Worm (Caenorhabditis elegans) whole organism, L4 larva: ENCODE results near the gene clec-255.

ENCODE experiments used
- F44E2.7 ChIP-seq: fragments of 200-800 bp; sonication (Bioruptor generic); IDR thresholded peaks from 2 replicates; pipeline ENCODE4 v2.1.2; 2022; ENCODE audit warnings: missing genetic modification characterization, missing compliant biosample characterization
- T26A8.4 ChIP-seq: fragments of 200-800 bp; sonication (Bioruptor generic); IDR thresholded peaks from 2 replicates; pipeline ENCODE4 v1.3.6; 2022; ENCODE audit warnings: missing genetic modification characterization, missing compliant biosample characterization
- Y48G9A.11 ChIP-seq: fragments of 200-800 bp; sonication (Bioruptor generic); IDR thresholded peaks from 2 replicates; pipeline ENCODE4 v1.3.6; 2022; ENCODE audit warnings: missing genetic modification reagents, missing genetic modification characterization, missing compliant biosample characterization
- Y5F2A.4 ChIP-seq: fragments of 200-800 bp; sonication (Bioruptor generic); optimal IDR thresholded peaks from 2 replicates; lab custom pipeline; 2018; ENCODE audit warnings: mild to moderate bottlenecking, missing genetic modification characterization, missing compliant biosample characterization
- ZK546.5 ChIP-seq, 2 experiments: sonication (generic microtip); optimal IDR thresholded peaks; 2 replicates each; lab custom pipeline; 2017; ENCODE audit warnings: missing biosample characterization in 2 of 2, missing genetic modification characterization in 2 of 2
- aha-1 ChIP-seq: fragments of 150-350 bp; peaks from one replicate; lab custom pipeline; 2014; ENCODE audit warnings: missing biosample characterization, missing genetic modification characterization
- aly-2 ChIP-seq: sonication (generic microtip); optimal IDR thresholded peaks from 2 replicates; lab custom pipeline; 2018; ENCODE audit warnings: missing biosample characterization, missing genetic modification characterization
- attf-4 ChIP-seq: sonication (generic microtip); optimal IDR thresholded peaks from 3 replicates; lab custom pipeline; 2017; ENCODE audit warnings: missing biosample characterization, missing genetic modification characterization
- ceh-20 ChIP-seq: fragments of 200-800 bp; sonication (Bioruptor generic); IDR thresholded peaks from 2 replicates; pipeline ENCODE4 v1.3.6; 2022; ENCODE audit warnings: missing genetic modification reagents, missing genetic modification characterization, missing compliant biosample characterization
- daf-16 ChIP-seq, 3 experiments: sonication (generic microtip); optimal IDR thresholded peaks; 2 replicates each; lab custom pipeline; 2016 to 2017; ENCODE audit warnings: missing genetic modification characterization in 3 of 3, missing genetic modification reagents in 3 of 3, mild to moderate bottlenecking in 2 of 3, missing compliant biosample characterization in 2 of 3, missing biosample characterization in 1 of 3, moderate library complexity in 1 of 3
- daf-19 ChIP-seq: fragments of 200-800 bp; sonication (Bioruptor generic); conservative IDR thresholded peaks from 2 replicates; pipeline ENCODE4 v1.3.6; 2022; ENCODE audit warnings: missing genetic modification characterization, missing compliant biosample characterization
- daf-8 ChIP-seq: fragments of 200-800 bp; sonication (Bioruptor generic); IDR thresholded peaks from 2 replicates; pipeline ENCODE4 v1.3.6; 2022; ENCODE audit warnings: missing genetic modification characterization, missing compliant biosample characterization
- dmd-6 ChIP-seq: fragments of 200-800 bp; sonication (Bioruptor generic); IDR thresholded peaks from 2 replicates; pipeline ENCODE4 v1.3.6; 2022; ENCODE audit warnings: missing genetic modification reagents, missing genetic modification characterization, missing compliant biosample characterization
- duxl-1 ChIP-seq: sonication (generic microtip); optimal IDR thresholded peaks from 2 replicates; lab custom pipeline; 2016; ENCODE audit warnings: mild to moderate bottlenecking, missing genetic modification characterization, moderate library complexity, missing compliant biosample characterization; ENCODE audit not compliant: poor library complexity
- egl-27 ChIP-seq: sonication (generic microtip); optimal IDR thresholded peaks from 3 replicates; lab custom pipeline; 2017; ENCODE audit warnings: missing biosample characterization, missing genetic modification reagents, missing genetic modification characterization
- egl-43 ChIP-seq: fragments of 200-800 bp; sonication (Bioruptor generic); IDR thresholded peaks from 2 replicates; pipeline ENCODE4 v1.3.6; 2022; ENCODE audit warnings: missing genetic modification reagents, missing genetic modification characterization, missing compliant biosample characterization
- hlh-30 ChIP-seq: sonication (generic microtip); optimal IDR thresholded peaks from 2 replicates; lab custom pipeline; 2017; ENCODE audit warnings: antibody characterized with exemption, mild to moderate bottlenecking, missing genetic modification characterization, missing compliant biosample characterization; ENCODE audit not compliant: insufficient read depth
- hmg-1.1 ChIP-seq: fragments of 200-800 bp; sonication (Bioruptor generic); IDR thresholded peaks from 2 replicates; pipeline ENCODE4 v1.3.6; 2022; ENCODE audit warnings: missing genetic modification reagents, missing genetic modification characterization, missing compliant biosample characterization
- lin-1 ChIP-seq: fragments of 200-800 bp; sonication (Bioruptor generic); IDR thresholded peaks from 2 replicates; pipeline ENCODE4 v1.3.6; 2022; ENCODE audit warnings: missing genetic modification reagents, missing genetic modification characterization, missing compliant biosample characterization
- lin-13 ChIP-seq: fragments of 150-350 bp; optimal IDR thresholded peaks from 2 replicates; lab custom pipeline; 2014; ENCODE audit warnings: missing biosample characterization, missing genetic modification reagents, missing genetic modification characterization
- lin-38 ChIP-seq: fragments of 200-800 bp; sonication (Bioruptor generic); IDR thresholded peaks from 2 replicates; pipeline ENCODE4 v1.3.6; 2022; ENCODE audit warnings: missing genetic modification reagents, missing genetic modification characterization, missing compliant biosample characterization
- lir-3 ChIP-seq: sonication (generic microtip); optimal IDR thresholded peaks from 2 replicates; lab custom pipeline; 2016; ENCODE audit warnings: mild to moderate bottlenecking, missing genetic modification characterization, missing compliant biosample characterization
- mep-1 ChIP-seq: fragments of 150-350 bp; sonication (generic microtip); optimal IDR thresholded peaks from 3 replicates; lab custom pipeline; 2014; ENCODE audit warnings: missing biosample characterization, missing genetic modification characterization
- nhr-10 ChIP-seq: fragments of 150-350 bp; optimal IDR thresholded peaks from 2 replicates; lab custom pipeline; 2014; ENCODE audit warnings: missing biosample characterization, missing genetic modification characterization
- nhr-102 ChIP-seq: sonication (generic microtip); optimal IDR thresholded peaks from 2 replicates; lab custom pipeline; 2016; ENCODE audit warnings: mild to moderate bottlenecking, missing genetic modification characterization, moderate library complexity, missing compliant biosample characterization
- nhr-25 ChIP-seq: sonication (generic microtip); optimal IDR thresholded peaks from 2 replicates; lab custom pipeline; 2017; ENCODE audit warnings: missing genetic modification characterization, mild to moderate bottlenecking, missing compliant biosample characterization, antibody characterized with exemption, moderate library complexity, borderline replicate concordance; ENCODE audit not compliant: insufficient read depth
- nhr-42 ChIP-seq: fragments of 200-800 bp; sonication (Bioruptor generic); IDR thresholded peaks from 2 replicates; pipeline ENCODE4 v1.3.6; 2022; ENCODE audit warnings: missing genetic modification characterization, missing compliant biosample characterization
- pha-4 ChIP-seq, 2 experiments: fragments of 150-350 bp in 1 of 2; fragments of 200-800 bp in 1 of 2; sonication (Bioruptor generic) in 1 of 2; IDR thresholded peaks in 1 of 2; optimal IDR thresholded peaks in 1 of 2; 2 replicates each; pipeline versions ENCODE4 v1.3.6 to Lab custom; 2014 to 2022; ENCODE audit warnings: missing genetic modification characterization in 2 of 2, missing genetic modification reagents in 2 of 2, missing biosample characterization in 1 of 2, missing compliant biosample characterization in 1 of 2
- spr-1 ChIP-seq: sonication (generic microtip); optimal IDR thresholded peaks from 2 replicates; lab custom pipeline; 2016; ENCODE audit warnings: mild to moderate bottlenecking, missing genetic modification characterization, missing compliant biosample characterization
- tra-1 ChIP-seq: fragments of 200-800 bp; sonication (Bioruptor generic); IDR thresholded peaks from 2 replicates; pipeline ENCODE4 v1.3.6; 2022; ENCODE audit warnings: missing genetic modification reagents, missing genetic modification characterization, missing compliant biosample characterization
- unc-130 ChIP-seq: sonication (generic microtip); optimal IDR thresholded peaks from 2 replicates; lab custom pipeline; 2016; ENCODE audit warnings: missing genetic modification reagents, missing genetic modification characterization, missing compliant biosample characterization
- unc-62 ChIP-seq, 3 experiments: fragments of 150-350 bp in 1 of 3; sonication (generic microtip); optimal IDR thresholded peaks in 2 of 3; peaks in 1 of 3; 1 replicate in 1 of 3; 2 replicates in 2 of 3; lab custom pipeline; 2014 to 2017; ENCODE audit warnings: missing biosample characterization in 3 of 3, missing genetic modification characterization in 3 of 3, missing genetic modification reagents in 3 of 3, missing genotype in 1 of 3
- zfp-2 ChIP-seq: sonication (generic microtip); optimal IDR thresholded peaks from 2 replicates; lab custom pipeline; 2016; ENCODE audit warnings: mild to moderate bottlenecking, missing genetic modification characterization, missing compliant biosample characterization
- zfp-3 ChIP-seq: fragments of 200-800 bp; sonication (Bioruptor generic); conservative IDR thresholded peaks from 2 replicates; pipeline ENCODE4 v1.3.6; 2022; ENCODE audit warnings: missing genetic modification reagents, missing genetic modification characterization, missing compliant biosample characterization

clec-255 gene

ce11 chrV:18782747-18783146, 12.2 kb upstream of the clec-255 start (continued):
- no peak for TF ChIP-seq daf-19 (GFP tag; lab: Robert Waterston, UW)
- TF ChIP-seq zfp-2: no peak
- no peak for TF ChIP-seq egl-27 (tag; lab: Kevin White, UChicago)
- no peak for TF ChIP-seq nhr-102
- no peak for TF ChIP-seq ZK546.5 (tag; optimal IDR thresholded peaks at IDR 0.05; lab: Kevin White, UChicago)
- no peak for TF ChIP-seq daf-8 (GFP tag; lab: Robert Waterston, UW)
- peak; percentile 3 for TF ChIP-seq hlh-30 (tag; lab: Kevin White, UChicago)
- TF ChIP-seq daf-16 (GFP tag; optimal IDR thresholded peaks at IDR 0.05; lab: Kevin White, UChicago): peak in 1 of 2 experiments; percentile 8
- peak; percentile 57 for TF ChIP-seq daf-16 (tag; optimal IDR thresholded peaks at IDR 0.05; lab: Kevin White, UChicago)

ce11 chrV:18780605-18781004, 10.1 kb upstream of the clec-255 start:
- TF ChIP-seq unc-62 (GFP tag; optimal IDR thresholded peaks at IDR 0.05 in 1 of 2; lab: Kevin White, UChicago) (peak in 1 of 2 experiments; percentile 41), unc-62 (tag; optimal IDR thresholded peaks at IDR 0.05; lab: Kevin White, UChicago) (no peak), hmg-1.1 (no peak), zfp-3 (no peak), dmd-6 (GFP tag; lab: Robert Waterston, UW) (no peak), lin-38 (GFP tag; lab: Robert Waterston, UW) (0 out of 2 replicates have a peak, but pooled peaks have one; percentile 12), lin-13 (GFP tag; lab: Kevin White, UChicago) (peak; percentile 49), lir-3 (tag; lab: Kevin White, UChicago) (no peak), pha-4 (GFP tag; IDR thresholded peaks at IDR 0.05; lab: Robert Waterston, UW) (0 out of 2 replicates have a peak, but pooled peaks have one; percentile 31), pha-4 (tag; optimal IDR thresholded peaks at IDR 0.05; lab: Kevin White, UChicago) (no peak), tra-1 (0 out of 2 replicates have a peak, but pooled peaks have one; percentile 15), egl-43 (0 out of 2 replicates have a peak, but pooled peaks have one; percentile 17)

DNA sequence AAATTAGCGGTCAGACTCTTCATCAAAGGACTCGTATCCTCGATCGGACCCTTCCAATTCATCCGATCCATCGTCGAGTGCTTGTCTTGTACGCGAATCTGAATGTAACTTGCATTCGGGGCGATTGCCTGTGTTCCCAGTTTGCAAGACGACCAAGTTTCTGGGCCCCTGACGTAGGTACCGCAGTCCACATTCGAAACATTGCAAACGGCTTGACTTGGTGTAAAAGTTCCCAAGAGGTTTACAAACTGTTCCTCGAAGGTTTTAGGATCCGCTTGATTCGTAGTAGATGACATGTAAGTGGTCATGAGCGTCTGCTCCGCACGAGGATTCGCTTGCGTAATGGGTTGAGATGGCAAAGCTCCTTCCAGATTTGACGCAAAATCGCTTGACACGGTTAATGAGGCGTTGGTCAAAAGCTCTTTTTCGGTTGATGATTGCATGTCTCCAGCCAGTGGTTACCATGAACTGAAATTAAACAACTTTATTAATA, 5.8 kb upstream of the clec-255 start, which contains the start of gene Y17D7B.4:
Gene Y17D7B.4, minus strand, starts transcription at position 443 of the 493 bp plus-strand sequence.
- TF ChIP-seq aha-1 (peak; percentile 95), nhr-42 (GFP tag; lab: Robert Waterston, UW) (0 out of 2 replicates have a peak, but pooled peaks have one; percentile 51), Y48G9A.11 (GFP tag; lab: Robert Waterston, UW) (0 out of 2 replicates have a peak, but pooled peaks have one; percentile 9), nhr-25 (tag; lab: Kevin White, UChicago) (no peak), duxl-1 (tag; lab: Kevin White, UChicago) (peak; percentile 57), unc-62 (GFP tag; optimal IDR thresholded peaks at IDR 0.05 in 1 of 2; lab: Kevin White, UChicago) (peak in 1 of 2 experiments; percentile 66), unc-62 (tag; optimal IDR thresholded peaks at IDR 0.05; lab: Kevin White, UChicago) (no peak)

DNA sequence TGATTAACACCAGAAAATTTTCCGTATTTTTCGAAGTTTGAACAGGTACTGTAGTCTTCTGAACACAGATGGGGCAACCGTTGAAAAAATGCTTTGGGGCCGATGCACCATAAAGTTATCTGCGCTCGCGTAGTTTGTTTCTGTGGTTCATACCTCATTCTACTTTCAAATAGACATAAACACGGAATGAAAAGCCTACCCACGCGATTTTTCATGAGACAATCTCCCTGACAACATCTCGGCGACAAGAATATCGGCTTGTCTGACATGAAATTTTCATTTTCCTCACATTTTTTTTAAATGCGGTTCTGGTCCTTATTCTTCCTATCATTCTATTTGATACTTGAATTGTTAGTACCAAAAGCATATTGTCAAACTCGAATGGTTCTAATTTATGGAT, 2.2 kb upstream of the clec-255 start, which contains the start of gene clec-257:
Gene clec-257, plus strand, starts transcription at position 301 of the 400 bp plus-strand sequence.
- no peak for TF ChIP-seq spr-1 (tag; lab: Kevin White, UChicago)
- TF ChIP-seq aly-2: no peak
- no peak for TF ChIP-seq nhr-10 (tag; lab: Kevin White, UChicago)
- TF ChIP-seq nhr-25 (tag; lab: Kevin White, UChicago): no peak
- TF ChIP-seq lin-1 (GFP tag; lab: Robert Waterston, UW): no peak
- TF ChIP-seq F44E2.7 (GFP tag; lab: Robert Waterston, UW): no peak
- TF ChIP-seq zfp-3: no peak
- no peak for TF ChIP-seq T26A8.4 (GFP tag; lab: Robert Waterston, UW)
- no peak for TF ChIP-seq mep-1 (tag; lab: Kevin White, UChicago)
- no peak for TF ChIP-seq attf-4
- no peak for TF ChIP-seq unc-130 (GFP tag; lab: Kevin White, UChicago)
- no peak for TF ChIP-seq daf-8 (GFP tag; lab: Robert Waterston, UW)
- no peak for TF ChIP-seq ceh-20 (GFP tag; lab: Robert Waterston, UW)
- no peak for TF ChIP-seq daf-16 (GFP tag; optimal IDR thresholded peaks at IDR 0.05; lab: Kevin White, UChicago)
- no peak for TF ChIP-seq daf-16 (tag; optimal IDR thresholded peaks at IDR 0.05; lab: Kevin White, UChicago)
- TF ChIP-seq lin-13 (GFP tag; lab: Kevin White, UChicago): no peak
- TF ChIP-seq Y5F2A.4 (GFP tag; lab: Kevin White, UChicago): no peak
- no peak for TF ChIP-seq lir-3 (tag; lab: Kevin White, UChicago)
- TF ChIP-seq aha-1: no peak
- TF ChIP-seq, all 104 proteins: peak for 0
